Worm (Caenorhabditis elegans): ENCODE results near the gene F40G12.6.

Gene F40G12.6

DNA sequence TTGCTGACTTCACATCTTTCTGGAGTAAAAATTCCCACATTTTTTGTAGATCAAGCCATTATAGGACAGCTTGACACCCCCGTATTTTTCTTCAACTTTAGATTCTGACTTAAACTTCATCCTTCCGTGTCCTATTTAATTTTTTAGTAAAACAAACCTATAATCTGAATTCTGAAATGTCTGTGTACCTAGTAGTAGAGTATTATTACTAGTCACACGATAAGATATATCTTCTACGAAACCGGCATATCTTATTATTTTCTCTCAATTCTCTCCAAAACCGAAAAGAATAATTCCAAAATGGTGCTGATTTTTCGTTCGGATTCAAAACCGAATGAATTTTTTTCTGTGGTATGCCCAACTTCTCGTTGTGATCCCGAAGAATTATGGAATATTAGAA is 21.5 kb upstream of the F40G12.6 start, which contains the start of gene F14D7.9:
Gene F14D7.9 (plus strand): TSS at position 301 of the 400 bp plus-strand sequence.
- no peak for TF ChIP-seq ets-7 (tag; optimal IDR thresholded peaks at IDR 0.05)
- no peak for TF ChIP-seq aly-1 (tag; optimal IDR thresholded peaks at IDR 0.05)
- TF ChIP-seq F13C5.2 (tag; optimal IDR thresholded peaks at IDR 0.05), result no peak
- TF ChIP-seq ceh-13 (GFP tag; optimal IDR thresholded peaks at IDR 0.05), result no peak
- no peak for TF ChIP-seq pes-1 (GFP tag; IDR thresholded peaks at IDR 0.05)
- no peak for TF ChIP-seq hnd-1 (tag; optimal IDR thresholded peaks at IDR 0.05)
- no peak for TF ChIP-seq tbx-37 (GFP tag; conservative IDR thresholded peaks at IDR 0.05)
- TF ChIP-seq scrt-1 (GFP tag; IDR thresholded peaks at IDR 0.05), result no peak
- TF ChIP-seq ceh-36 (tag; optimal IDR thresholded peaks at IDR 0.05), result no peak
- no peak for TF ChIP-seq sea-1 (GFP tag; conservative IDR thresholded peaks at IDR 0.05)
- TF ChIP-seq tra-4 (tag; optimal IDR thresholded peaks at IDR 0.05), result no peak
- no peak for TF ChIP-seq ama-1 (optimal IDR thresholded peaks at IDR 0.05)
- TF ChIP-seq B0310.2 (tag; optimal IDR thresholded peaks at IDR 0.05), result no peak
- no peak for TF ChIP-seq flt-1 (GFP tag; IDR thresholded peaks at IDR 0.05)
- no peak for TF ChIP-seq hmg-4 (GFP tag; optimal IDR thresholded peaks at IDR 0.05)
- no peak for TF ChIP-seq tbx-11 (GFP tag; IDR thresholded peaks at IDR 0.05)
- no peak for TF ChIP-seq hmbx-1 (tag; optimal IDR thresholded peaks at IDR 0.05)

DNA sequence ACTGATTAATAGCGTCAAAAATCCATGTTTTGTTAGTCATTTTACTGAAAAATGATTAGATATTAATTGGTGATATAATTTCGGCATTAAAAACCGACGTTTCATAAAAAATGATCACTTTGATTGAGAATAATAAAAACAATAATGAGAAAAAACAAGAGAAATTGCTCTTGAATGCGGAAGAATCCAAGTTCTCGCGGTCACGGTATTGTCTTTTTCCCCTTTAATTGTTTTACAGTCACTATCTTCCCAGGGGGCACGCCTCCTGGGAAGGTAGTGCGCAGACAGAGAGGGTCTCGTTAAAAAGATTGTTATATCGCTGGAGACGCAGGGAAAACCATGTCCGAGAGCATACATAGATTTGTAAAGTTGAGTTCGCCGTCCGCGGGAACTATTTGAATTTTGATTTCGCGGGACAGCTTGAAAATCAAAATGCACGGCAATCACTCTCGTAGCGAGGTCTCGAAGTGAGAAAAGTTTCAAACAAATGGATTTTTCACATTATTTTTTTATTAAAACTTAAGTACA is 20.8 kb upstream of the F40G12.6 start, which contains the start of gene F14D7.2:
Gene F14D7.2 (minus strand): TSS at position 51 of the 528 bp plus-strand sequence.
- no peak for TF ChIP-seq tra-4 (tag; optimal IDR thresholded peaks at IDR 0.05)
- no peak for TF ChIP-seq ceh-36 (tag; optimal IDR thresholded peaks at IDR 0.05)
- TF ChIP-seq B0310.2 (tag; optimal IDR thresholded peaks at IDR 0.05), result no peak
- TF ChIP-seq ceh-13 (GFP tag; optimal IDR thresholded peaks at IDR 0.05), result no peak
- no peak for TF ChIP-seq scrt-1 (GFP tag; IDR thresholded peaks at IDR 0.05)
- no peak for TF ChIP-seq tbx-11 (GFP tag; IDR thresholded peaks at IDR 0.05)
- TF ChIP-seq hmg-4 (GFP tag; optimal IDR thresholded peaks at IDR 0.05), result no peak
- TF ChIP-seq ets-7 (tag; optimal IDR thresholded peaks at IDR 0.05), result no peak
- TF ChIP-seq hmbx-1 (tag; optimal IDR thresholded peaks at IDR 0.05), result no peak

DNA sequence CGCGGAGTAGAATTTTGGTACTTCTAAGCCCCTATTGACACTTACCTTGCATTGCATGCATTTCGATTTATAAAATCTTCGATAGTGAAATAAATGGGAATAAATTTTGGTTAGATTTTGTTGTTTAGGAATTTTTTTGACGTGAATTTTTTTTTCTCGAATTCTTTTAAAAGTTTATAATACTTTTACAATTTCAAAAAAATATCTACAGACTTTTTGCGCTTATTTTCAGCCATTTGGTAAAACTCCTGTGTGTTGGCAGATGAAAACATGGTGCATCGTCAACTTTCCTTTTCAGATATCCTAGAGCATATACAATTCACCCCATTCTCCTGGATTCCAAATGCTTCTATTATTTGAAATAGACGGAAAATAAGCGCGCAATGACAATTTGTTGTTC is 17.7 kb upstream of the F40G12.6 start, which contains the start of gene F14D7.18:
Gene F14D7.18 (minus strand): TSS at position 101 of the 400 bp plus-strand sequence.
- TF ChIP-seq sea-1 (GFP tag; conservative IDR thresholded peaks at IDR 0.05) (no peak), hnd-1 (tag; optimal IDR thresholded peaks at IDR 0.05) (no peak), tbx-37 (GFP tag; conservative IDR thresholded peaks at IDR 0.05) (no peak), ceh-36 (tag; optimal IDR thresholded peaks at IDR 0.05) (no peak), flt-1 (GFP tag; IDR thresholded peaks at IDR 0.05) (no peak), tbx-11 (GFP tag; IDR thresholded peaks at IDR 0.05) (no peak), F13C5.2 (tag; optimal IDR thresholded peaks at IDR 0.05) (no peak), ama-1 (optimal IDR thresholded peaks at IDR 0.05) (no peak), scrt-1 (GFP tag; IDR thresholded peaks at IDR 0.05) (no peak), ets-7 (tag; optimal IDR thresholded peaks at IDR 0.05) (no peak), pes-1 (GFP tag; IDR thresholded peaks at IDR 0.05) (no peak), tra-4 (tag; optimal IDR thresholded peaks at IDR 0.05) (no peak), hmbx-1 (tag; optimal IDR thresholded peaks at IDR 0.05) (no peak), hmg-4 (GFP tag; optimal IDR thresholded peaks at IDR 0.05) (no peak), aly-1 (tag; optimal IDR thresholded peaks at IDR 0.05) (no peak), ceh-13 (GFP tag; optimal IDR thresholded peaks at IDR 0.05) (no peak), B0310.2 (tag; optimal IDR thresholded peaks at IDR 0.05) (no peak)

ce11 chrV:14289363-14289762 is 16.4 kb upstream of the F40G12.6 start, which contains the start of gene F14D7.1:
Gene F14D7.1, minus strand, starts transcription at chrV:14289463.
- no peak for TF ChIP-seq sea-1 (GFP tag; conservative IDR thresholded peaks at IDR 0.05)
- TF ChIP-seq hmg-4 (GFP tag; optimal IDR thresholded peaks at IDR 0.05), result no peak
- TF ChIP-seq hmbx-1 (tag; optimal IDR thresholded peaks at IDR 0.05), result no peak
- TF ChIP-seq ceh-36 (tag; optimal IDR thresholded peaks at IDR 0.05), result no peak
- TF ChIP-seq scrt-1 (GFP tag; IDR thresholded peaks at IDR 0.05), result no peak
- no peak for TF ChIP-seq ceh-13 (GFP tag; optimal IDR thresholded peaks at IDR 0.05)
- no peak for TF ChIP-seq tbx-11 (GFP tag; IDR thresholded peaks at IDR 0.05)
- no peak for TF ChIP-seq hnd-1 (tag; optimal IDR thresholded peaks at IDR 0.05)

- TF ChIP-seq scrt-1 (GFP tag; IDR thresholded peaks at IDR 0.05) (no peak), aly-1 (tag; optimal IDR thresholded peaks at IDR 0.05) (no peak), pes-1 (GFP tag; IDR thresholded peaks at IDR 0.05) (no peak)
These were observed 12.9 kb upstream of the F40G12.6 start, which contains the start of gene F40G12.11 for ce11 chrV:14285803-14286202. Gene F40G12.11, plus strand, starts transcription at chrV:14286171.

- TF ChIP-seq B0310.2 (tag; optimal IDR thresholded peaks at IDR 0.05), result no peak
- TF ChIP-seq aly-1 (tag; optimal IDR thresholded peaks at IDR 0.05), result no peak
- no peak for TF ChIP-seq tbx-11 (GFP tag; IDR thresholded peaks at IDR 0.05)
- no peak for TF ChIP-seq pes-1 (GFP tag; IDR thresholded peaks at IDR 0.05)
These were observed 10.3 kb upstream of the F40G12.6 start, which contains the start of gene F40G12.10 for ce11 chrV:14283241-14283640. Gene F40G12.10, plus strand, starts transcription at chrV:14283541.

DNA sequence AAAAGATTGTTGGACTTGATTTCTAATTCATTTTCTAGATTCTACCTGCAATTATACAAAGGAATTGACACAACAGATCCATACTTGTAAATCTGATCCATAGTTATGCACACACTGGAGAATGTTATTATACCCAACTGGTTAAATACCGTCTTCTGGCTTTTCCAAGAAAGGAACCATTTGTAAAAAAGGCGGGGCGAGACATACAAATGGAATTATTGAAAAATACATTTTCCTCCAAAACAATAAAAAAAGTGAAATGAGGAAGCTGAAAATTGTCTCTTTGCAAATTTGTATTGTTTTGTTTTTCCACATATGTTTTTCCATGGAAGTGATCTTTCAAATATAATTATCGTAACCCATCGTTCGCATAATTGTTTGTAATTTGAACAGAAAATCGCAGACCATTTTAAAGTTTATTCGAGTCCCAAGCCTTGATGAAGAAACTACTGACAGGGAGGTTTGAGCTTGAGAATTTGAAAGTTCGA is 9.3 kb upstream of the F40G12.6 start, which contains the start of the genes srt-74 and F40G12.9:
Gene srt-74 (minus strand): TSS at position 101 of the 488 bp plus-strand sequence.
Gene F40G12.9 (plus strand): TSS at position 438 of the 488 bp plus-strand sequence.
- no peak for TF ChIP-seq tbx-37 (GFP tag; conservative IDR thresholded peaks at IDR 0.05)
- TF ChIP-seq tbx-11 (GFP tag; IDR thresholded peaks at IDR 0.05), result no peak
- TF ChIP-seq ceh-13 (GFP tag; optimal IDR thresholded peaks at IDR 0.05), result no peak
- no peak for TF ChIP-seq hmbx-1 (tag; optimal IDR thresholded peaks at IDR 0.05)
- TF ChIP-seq tra-4 (tag; optimal IDR thresholded peaks at IDR 0.05), result no peak
- TF ChIP-seq ets-7 (tag; optimal IDR thresholded peaks at IDR 0.05), result no peak
- TF ChIP-seq sea-1 (GFP tag; conservative IDR thresholded peaks at IDR 0.05), result no peak
- TF ChIP-seq flt-1 (GFP tag; IDR thresholded peaks at IDR 0.05), result no peak
- no peak for TF ChIP-seq B0310.2 (tag; optimal IDR thresholded peaks at IDR 0.05)
- no peak for TF ChIP-seq hmg-4 (GFP tag; optimal IDR thresholded peaks at IDR 0.05)
- no peak for TF ChIP-seq scrt-1 (GFP tag; IDR thresholded peaks at IDR 0.05)
- no peak for TF ChIP-seq hnd-1 (tag; optimal IDR thresholded peaks at IDR 0.05)
